Worm (Caenorhabditis elegans) whole organism, L1 larva: ENCODE data around the gene Y39B6A.25.

Experiments
- lin-13 ChIP-seq: fragments of 150-350 bp; optimal IDR thresholded peaks from 2 replicates; lab custom pipeline; 2014; ENCODE audit warnings: missing biosample characterization, missing genetic modification reagents, missing genetic modification characterization
- nhr-77 ChIP-seq: fragments of 150-350 bp; optimal IDR thresholded peaks from 2 replicates; lab custom pipeline; 2014; ENCODE audit warnings: missing biosample characterization, missing genetic modification characterization
- snpc-4 ChIP-seq: fragments of 150-350 bp; optimal IDR thresholded peaks from 2 replicates; lab custom pipeline; 2014; ENCODE audit warnings: missing biosample characterization, missing genetic modification characterization
- unc-30 ChIP-seq: sonication (generic microtip); optimal IDR thresholded peaks from 2 replicates; lab custom pipeline; 2017; ENCODE audit warnings: missing biosample characterization, missing genetic modification characterization

DNA sequence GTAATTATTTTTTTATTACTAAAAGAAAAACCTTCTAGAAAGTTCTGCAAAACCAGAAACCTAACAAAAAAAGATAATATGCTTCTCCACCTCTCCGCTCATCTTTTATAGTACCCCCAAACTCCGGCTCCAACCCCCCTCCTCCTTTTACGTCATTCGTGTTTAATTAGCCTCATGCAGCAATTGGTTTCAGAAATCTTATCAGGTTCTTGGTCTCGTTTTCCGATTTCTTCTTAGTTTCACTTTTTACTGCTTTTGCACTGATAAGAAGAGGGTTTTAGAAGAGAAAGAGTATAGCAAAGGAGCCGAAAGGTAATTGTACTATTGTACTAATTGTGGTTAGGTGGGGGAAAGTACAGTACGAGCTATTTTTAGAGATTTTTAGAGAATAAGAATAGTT, 25.2 kb downstream of the Y39B6A.25 start:
- no peak for TF ChIP-seq lin-13 (GFP tag; lab: Kevin White, UChicago)
- TF ChIP-seq nhr-77 = no peak
- no peak for TF ChIP-seq unc-30 (tag; lab: Kevin White, UChicago)
- TF ChIP-seq snpc-4 (tag; lab: Kevin White, UChicago) = no peak
